Fruit fly (Drosophila melanogaster): ENCODE results near the gene CG31883.

DNA sequence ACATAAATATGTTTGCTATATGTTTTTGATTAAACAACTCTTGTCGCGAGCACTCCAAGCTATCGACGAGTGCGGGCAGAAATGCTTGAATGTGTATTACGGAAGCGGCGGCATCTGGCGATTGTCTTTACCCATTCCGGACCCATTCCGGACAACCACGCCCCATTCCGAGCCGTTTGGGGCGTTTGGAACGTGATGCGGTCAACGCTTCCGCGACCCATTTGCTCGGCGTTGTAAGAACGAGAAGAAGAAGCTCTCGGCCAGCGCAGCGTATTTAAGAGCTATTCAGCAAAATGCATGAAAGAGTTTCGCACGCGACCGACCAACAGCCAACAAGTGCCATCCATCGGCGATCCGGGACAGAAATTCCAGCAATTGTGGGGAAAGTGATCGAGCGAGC is 17.2 kb downstream of the CG31883 start, which contains the start of gene CG13114:
- TF ChIP-seq CG11617 (GFP tag; optimal IDR thresholded peaks at IDR 0.05) (no peak), Crg-1 (GFP tag; optimal IDR thresholded peaks at IDR 0.05) (no peak), cnc (optimal IDR thresholded peaks at IDR 0.05) (no peak), ovo (GFP tag; optimal IDR thresholded peaks at IDR 0.05) (no peak), Mnt (GFP tag; optimal IDR thresholded peaks at IDR 0.05) (no peak), kay (GFP tag; ENCODE audit: borderline replicate concordance) (no peak), pad (GFP tag; optimal IDR thresholded peaks at IDR 0.05) (no peak), CG5204 (GFP tag; optimal IDR thresholded peaks at IDR 0.05) (no peak), CG1620 (GFP tag; optimal IDR thresholded peaks at IDR 0.05) (no peak), CG14711 (tag; optimal IDR thresholded peaks at IDR 0.05) (no peak), CG7101 (tag; optimal IDR thresholded peaks at IDR 0.05) (no peak), toe (GFP tag; optimal IDR thresholded peaks at IDR 0.05) (no peak), bab1 (GFP tag; optimal IDR thresholded peaks at IDR 0.05) (peak; percentile 41)

Data from whole organism, adult.